Worm (Caenorhabditis elegans) whole organism, late embryonic: ENCODE data around the gene skr-13.
"Not testable (repeated sequence)": the region's sequence is repeated elsewhere in the genome, so short reads cannot be mapped to it uniquely, and the experiment has no call there.

ENCODE experiments used
- F13H6.1 ChIP-seq: sonication (generic microtip); optimal IDR thresholded peaks from 2 replicates; lab custom pipeline; 2016; ENCODE audit warnings: missing genetic modification characterization, missing compliant biosample characterization
- K02D7.2 ChIP-seq: sonication (generic microtip); optimal IDR thresholded peaks from 2 replicates; lab custom pipeline; 2017; ENCODE audit warnings: mild to moderate bottlenecking, missing genetic modification characterization, missing compliant biosample characterization
- K09A11.1 ChIP-seq: sonication (generic microtip); optimal IDR thresholded peaks from 2 replicates; lab custom pipeline; 2017; ENCODE audit warnings: antibody characterized with exemption, mild to moderate bottlenecking, missing genetic modification characterization, missing compliant biosample characterization; ENCODE audit not compliant: insufficient read depth
- T23F11.4 ChIP-seq: fragments of 200-800 bp; sonication (Bioruptor generic); optimal IDR thresholded peaks from 2 replicates; lab custom pipeline; 2018; ENCODE audit warnings: mild to moderate bottlenecking, missing genetic modification characterization, missing compliant biosample characterization
- ahr-1 ChIP-seq: sonication (generic microtip); optimal IDR thresholded peaks from 2 replicates; lab custom pipeline; 2016; ENCODE audit warnings: missing genetic modification characterization, missing compliant biosample characterization
- ama-1 ChIP-seq: fragments of 150-350 bp; optimal IDR thresholded peaks from 2 replicates; lab custom pipeline; 2014
- ceh-19 ChIP-seq: fragments of 200-800 bp; sonication (Bioruptor generic); optimal IDR thresholded peaks from 2 replicates; lab custom pipeline; 2018; ENCODE audit warnings: mild to moderate bottlenecking, missing genetic modification characterization, missing compliant biosample characterization
- ceh-2 ChIP-seq: sonication (generic microtip); optimal IDR thresholded peaks from 2 replicates; lab custom pipeline; 2016; ENCODE audit warnings: missing genotype, missing genetic modification characterization, missing compliant biosample characterization
- ceh-24 ChIP-seq: sonication (generic microtip); optimal IDR thresholded peaks from 2 replicates; lab custom pipeline; 2016; ENCODE audit warnings: mild to moderate bottlenecking, missing genetic modification characterization, missing compliant biosample characterization
- ceh-31 ChIP-seq: sonication (generic microtip); optimal IDR thresholded peaks from 2 replicates; lab custom pipeline; 2016; ENCODE audit warnings: missing genetic modification characterization, missing compliant biosample characterization
- ceh-45 ChIP-seq: fragments of 200-800 bp; sonication (Bioruptor generic); IDR thresholded peaks from 2 replicates; pipeline ENCODE4 v1.3.6; 2022; ENCODE audit warnings: missing genetic modification reagents, missing genetic modification characterization, missing compliant biosample characterization
- ceh-48 ChIP-seq: sonication (generic microtip); optimal IDR thresholded peaks from 2 replicates; lab custom pipeline; 2016; ENCODE audit warnings: missing genetic modification characterization, inconsistent platforms, missing compliant biosample characterization
- ceh-9 ChIP-seq: sonication (generic microtip); optimal IDR thresholded peaks from 2 replicates; lab custom pipeline; 2016; ENCODE audit warnings: mild to moderate bottlenecking, missing genetic modification characterization, inconsistent platforms, missing compliant biosample characterization
- che-1 ChIP-seq: sonication (generic microtip); optimal IDR thresholded peaks from 2 replicates; lab custom pipeline; 2016; ENCODE audit warnings: mild to moderate bottlenecking, missing genetic modification characterization, missing compliant biosample characterization
- dmd-4 ChIP-seq: sonication (generic microtip); optimal IDR thresholded peaks from 2 replicates; lab custom pipeline; 2016; ENCODE audit warnings: borderline replicate concordance, missing genetic modification characterization, missing compliant biosample characterization
- elt-2 ChIP-seq: sonication (generic microtip); optimal IDR thresholded peaks from 2 replicates; lab custom pipeline; 2016; ENCODE audit warnings: missing genetic modification reagents, missing genetic modification characterization, missing compliant biosample characterization
- elt-4 ChIP-seq: sonication (generic microtip); optimal IDR thresholded peaks from 2 replicates; lab custom pipeline; 2016; ENCODE audit warnings: missing genetic modification characterization, missing compliant biosample characterization
- ets-4 ChIP-seq: sonication (generic microtip); optimal IDR thresholded peaks from 2 replicates; lab custom pipeline; 2016; ENCODE audit warnings: missing genetic modification characterization, missing compliant biosample characterization
- eyg-1 ChIP-seq: sonication (generic microtip); optimal IDR thresholded peaks from 2 replicates; lab custom pipeline; 2016; ENCODE audit warnings: missing genotype, missing genetic modification characterization, missing compliant biosample characterization
- fax-1 ChIP-seq: sonication (generic microtip); optimal IDR thresholded peaks from 2 replicates; lab custom pipeline; 2016; ENCODE audit warnings: missing genotype, missing genetic modification characterization, missing compliant biosample characterization
- hlh-15 ChIP-seq: sonication (generic microtip); optimal IDR thresholded peaks from 2 replicates; lab custom pipeline; 2016; ENCODE audit warnings: missing genetic modification characterization, missing compliant biosample characterization
- hlh-8 ChIP-seq: sonication (generic microtip); optimal IDR thresholded peaks from 2 replicates; lab custom pipeline; 2016; ENCODE audit warnings: missing genotype, missing genetic modification characterization, missing compliant biosample characterization
- lim-6 ChIP-seq: sonication (generic microtip); optimal IDR thresholded peaks from 2 replicates; lab custom pipeline; 2016; ENCODE audit warnings: missing genetic modification characterization, missing compliant biosample characterization
- lin-11 ChIP-seq: fragments of 200-800 bp; sonication (Bioruptor generic); optimal IDR thresholded peaks from 2 replicates; lab custom pipeline; 2018; ENCODE audit warnings: mild to moderate bottlenecking, missing genetic modification characterization, missing compliant biosample characterization
- nhr-232 ChIP-seq: sonication (generic microtip); optimal IDR thresholded peaks from 2 replicates; lab custom pipeline; 2016; ENCODE audit warnings: missing genetic modification characterization, missing compliant biosample characterization
- npax-4 ChIP-seq: sonication (generic microtip); optimal IDR thresholded peaks from 2 replicates; lab custom pipeline; 2016; ENCODE audit warnings: missing genetic modification characterization, missing compliant biosample characterization
- pag-3 ChIP-seq: sonication (generic microtip); optimal IDR thresholded peaks from 2 replicates; lab custom pipeline; 2016; ENCODE audit warnings: missing compliant biosample characterization, missing genetic modification characterization, borderline replicate concordance
- pat-9 ChIP-seq: fragments of 200-800 bp; sonication (Bioruptor generic); optimal IDR thresholded peaks from 2 replicates; lab custom pipeline; 2018; ENCODE audit warnings: mild to moderate bottlenecking, missing genetic modification characterization, moderate library complexity, missing compliant biosample characterization
- pha-4 ChIP-seq: fragments of 150-350 bp; optimal IDR thresholded peaks from 2 replicates; lab custom pipeline; 2018; ENCODE audit warnings: missing biosample characterization, missing genetic modification reagents, missing genetic modification characterization
- pqm-1 ChIP-seq: sonication (generic microtip); optimal IDR thresholded peaks from 2 replicates; lab custom pipeline; 2016; ENCODE audit warnings: missing genetic modification characterization, missing compliant biosample characterization
- pros-1 ChIP-seq: fragments of 150-350 bp; optimal IDR thresholded peaks from 2 replicates; lab custom pipeline; 2014; ENCODE audit warnings: missing biosample characterization, missing genetic modification reagents, missing genetic modification characterization
- ref-2 ChIP-seq: sonication (generic microtip); optimal IDR thresholded peaks from 2 replicates; lab custom pipeline; 2016; ENCODE audit warnings: missing genetic modification characterization, missing compliant biosample characterization
- rnt-1 ChIP-seq: sonication (generic microtip); optimal IDR thresholded peaks from 2 replicates; lab custom pipeline; 2016; ENCODE audit warnings: missing genetic modification characterization, missing compliant biosample characterization
- sdc-2 ChIP-seq: sonication (generic microtip); optimal IDR thresholded peaks from 2 replicates; lab custom pipeline; 2016; ENCODE audit warnings: missing genotype, missing genetic modification characterization, missing compliant biosample characterization
- tbx-2 ChIP-seq: sonication (generic microtip); optimal IDR thresholded peaks from 2 replicates; lab custom pipeline; 2016; ENCODE audit warnings: missing genetic modification characterization, missing compliant biosample characterization
- ttx-3 ChIP-seq: sonication (generic microtip); optimal IDR thresholded peaks from 2 replicates; lab custom pipeline; 2016; ENCODE audit warnings: missing genetic modification reagents, missing genetic modification characterization, missing compliant biosample characterization
- unc-3 ChIP-seq, 2 experiments: fragments of 200-800 bp in 1 of 2; sonication (Bioruptor generic) in 1 of 2; sonication (generic microtip) in 1 of 2; conservative IDR thresholded peaks in 1 of 2; optimal IDR thresholded peaks in 1 of 2; 2 replicates each; pipeline versions ENCODE4 v1.3.6 to Lab custom; 2016 to 2022; ENCODE audit warnings: missing compliant biosample characterization in 2 of 2, missing genetic modification characterization in 2 of 2, missing genetic modification reagents in 1 of 2
- unc-55 ChIP-seq: sonication (generic microtip); optimal IDR thresholded peaks from 2 replicates; lab custom pipeline; 2017; ENCODE audit warnings: missing biosample characterization, missing genetic modification reagents, missing genetic modification characterization
- unc-86 ChIP-seq: sonication (generic microtip); optimal IDR thresholded peaks from 2 replicates; lab custom pipeline; 2016; ENCODE audit warnings: missing genetic modification characterization, missing compliant biosample characterization
- zip-5 ChIP-seq: sonication (generic microtip); optimal IDR thresholded peaks from 2 replicates; lab custom pipeline; 2016; ENCODE audit warnings: missing genetic modification characterization, missing compliant biosample characterization

The skr-13 gene

DNA sequence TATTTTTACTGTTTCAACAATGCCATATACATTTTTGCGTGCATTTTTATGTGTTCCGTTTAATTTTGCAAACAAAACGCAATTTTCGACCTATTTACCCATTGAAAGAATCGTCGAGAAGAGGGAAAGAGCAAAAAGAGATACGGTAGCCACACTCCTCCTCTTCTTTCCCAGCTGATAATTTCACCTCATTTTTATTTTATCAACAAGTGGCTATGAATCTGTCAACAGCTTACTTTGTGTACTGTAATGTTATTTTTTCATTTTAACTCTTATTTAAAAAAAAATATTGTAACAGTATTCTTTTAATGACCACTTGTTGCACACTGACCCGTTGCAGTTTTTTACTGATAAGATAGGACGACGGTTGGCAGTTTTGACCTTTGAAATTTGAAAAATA is 12.6 kb upstream of the skr-13 start:
- TF ChIP-seq elt-2 (tag; lab: Kevin White, UChicago) (peak; percentile 20), npax-4 (no peak)

DNA sequence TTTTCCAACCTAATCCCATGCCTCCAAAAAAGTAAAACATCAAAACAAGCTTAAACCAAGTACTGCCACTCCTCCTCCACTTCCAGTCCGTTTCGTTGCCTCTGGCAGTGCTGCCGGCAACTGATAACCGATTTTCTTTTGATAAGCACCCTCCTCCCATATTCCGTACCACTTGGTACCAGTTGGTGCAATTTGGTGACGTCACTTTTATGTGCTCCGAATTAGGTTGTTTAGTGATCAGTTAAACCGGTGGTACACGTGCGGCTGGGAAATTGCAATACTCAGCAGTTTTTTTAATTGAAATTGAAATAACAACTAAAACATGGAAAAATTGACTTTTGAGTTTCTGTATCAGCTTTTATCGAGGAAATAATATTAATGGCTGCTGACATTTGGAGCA is 11.7 kb upstream of the skr-13 start:
- TF ChIP-seq elt-2 (tag; lab: Kevin White, UChicago), result peak; percentile 93
- no peak for TF ChIP-seq ceh-48

DNA sequence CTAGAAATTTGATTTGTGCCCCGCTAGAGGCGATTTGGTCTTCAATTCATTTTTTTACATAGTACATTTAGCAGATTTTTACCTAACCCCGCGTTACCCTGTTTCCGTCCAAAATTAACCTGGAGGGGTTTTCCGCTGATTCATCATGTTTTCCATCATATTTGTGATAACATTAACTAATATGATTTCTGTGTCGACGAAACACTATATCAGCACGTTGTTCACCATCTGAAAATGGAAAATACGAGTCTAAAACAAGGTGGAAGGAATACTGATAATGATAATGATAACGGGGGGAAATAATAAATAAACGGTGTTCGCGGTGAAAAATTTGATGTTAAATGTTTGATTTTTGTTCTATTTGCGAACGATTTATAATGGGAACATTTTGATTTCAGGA is 9.3 kb upstream of the skr-13 start:
- TF ChIP-seq elt-2 (tag; lab: Kevin White, UChicago) (peak; percentile 83), zip-5 (tag; lab: Kevin White, UChicago) (no peak)

DNA sequence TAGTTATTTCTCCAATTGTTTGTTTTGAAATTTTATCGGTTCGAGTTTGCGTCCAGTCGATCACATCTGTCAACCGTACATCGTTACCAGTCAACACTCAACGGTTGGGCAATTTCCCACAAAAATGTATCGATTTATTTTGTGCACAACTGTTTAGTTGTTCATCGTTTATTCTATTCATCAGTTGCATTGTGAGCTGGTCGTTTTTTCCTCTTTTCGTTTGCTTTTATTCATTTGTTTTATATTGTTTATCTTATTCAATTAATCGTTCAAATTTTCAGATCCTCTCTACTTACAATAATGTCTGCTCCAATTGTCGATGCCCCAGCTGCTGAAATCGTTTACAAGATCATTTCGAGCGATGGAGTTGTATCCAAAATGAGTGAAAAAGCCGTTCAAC is 4.6 kb upstream of the skr-13 start, which contains the start of gene skr-12:
skr-12 (plus strand) TSS at position 301 of the 400 bp plus-strand sequence.
- TF ChIP-seq K09A11.1 (tag; lab: Kevin White, UChicago) (no peak), tbx-2 (no peak), fax-1 (no peak), pat-9 (tag; lab: Kevin White, UChicago) (no peak), ceh-31 (tag; lab: Kevin White, UChicago) (no peak), dmd-4 (tag; lab: Kevin White, UChicago) (no peak), sdc-2 (tag; lab: Kevin White, UChicago) (no peak), unc-86 (tag; lab: Kevin White, UChicago) (no peak), pag-3 (tag; lab: Kevin White, UChicago) (no peak), ama-1 (lab: Kevin White, UChicago) (no peak), ref-2 (tag; lab: Kevin White, UChicago) (no peak), T23F11.4 (GFP tag; lab: Kevin White, UChicago) (no peak), ceh-19 (GFP tag; lab: Kevin White, UChicago) (no peak)

DNA sequence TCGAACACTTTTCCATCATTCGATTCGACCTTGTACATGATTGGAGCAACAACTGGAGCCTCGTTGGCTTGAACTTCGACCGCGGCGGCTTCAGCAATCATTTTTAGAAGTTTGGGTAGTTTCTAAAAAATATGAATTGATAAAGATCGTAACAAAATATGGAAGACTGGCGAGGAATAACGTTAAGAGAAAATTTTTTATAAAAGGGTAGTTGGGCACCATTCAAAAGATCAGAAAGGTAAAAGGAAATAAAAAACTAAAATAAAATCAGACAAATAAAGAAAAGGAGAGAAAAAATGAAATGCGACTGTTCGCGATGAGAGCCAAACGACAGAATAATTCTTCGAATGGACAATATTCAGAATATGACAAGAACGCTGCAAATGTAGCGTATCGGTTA is 3.3 kb upstream of the skr-13 start, which contains the start of gene skr-8:
skr-8 (minus strand) TSS at position 101 of the 400 bp plus-strand sequence.
- TF ChIP-seq rnt-1, che-1, pqm-1 (tag; lab: Kevin White, UChicago): not testable (repeated sequence)

DNA sequence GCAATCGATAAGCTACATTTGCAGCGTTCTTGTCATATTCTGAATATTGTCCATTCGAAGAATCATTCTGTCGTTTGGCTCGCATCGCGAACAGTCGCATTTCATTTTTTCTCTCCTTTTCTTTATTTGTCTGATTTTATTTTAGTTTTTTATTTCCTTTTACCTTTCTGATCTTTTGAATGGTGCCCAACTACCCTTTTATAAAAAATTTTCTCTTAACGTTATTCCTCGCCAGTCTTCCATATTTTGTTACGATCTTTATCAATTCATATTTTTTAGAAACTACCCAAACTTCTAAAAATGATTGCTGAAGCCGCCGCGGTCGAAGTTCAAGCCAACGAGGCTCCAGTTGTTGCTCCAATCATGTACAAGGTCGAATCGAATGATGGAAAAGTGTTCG is 858 bp upstream of the skr-13 start, which contains the start of gene skr-9:
skr-9 (plus strand) TSS at position 301 of the 400 bp plus-strand sequence.
- not testable (repeated sequence) for TF ChIP-seq ceh-24 (tag; lab: Kevin White, UChicago); pha-4; npax-4

DNA sequence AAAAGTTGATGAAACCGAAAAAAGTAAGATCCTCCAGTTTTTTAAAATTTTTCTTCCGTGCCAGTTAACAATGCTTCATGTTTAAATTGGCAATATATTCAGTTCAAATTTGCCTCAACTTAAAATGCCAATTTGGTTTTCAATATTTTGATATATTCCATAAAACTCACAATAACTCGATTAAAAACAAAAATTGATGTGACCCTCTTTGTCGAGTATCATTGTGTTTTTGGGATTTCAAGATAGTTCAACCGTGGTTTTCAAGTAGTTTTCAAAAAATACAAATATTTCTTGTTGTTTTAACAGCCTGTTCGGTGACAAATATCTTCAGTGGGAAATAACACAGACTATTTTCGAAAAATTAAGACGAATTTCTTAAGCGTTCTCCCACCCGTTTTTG is 9.4 kb downstream of the skr-13 start:
- TF ChIP-seq hlh-8 (tag; lab: Kevin White, UChicago), result no peak
- no peak for TF ChIP-seq hlh-15 (tag; lab: Kevin White, UChicago)
- TF ChIP-seq eyg-1 (tag; lab: Kevin White, UChicago), result no peak
- TF ChIP-seq elt-4 (tag; lab: Kevin White, UChicago), result no peak
- no peak for TF ChIP-seq unc-55 (GFP tag; lab: Kevin White, UChicago)

DNA sequence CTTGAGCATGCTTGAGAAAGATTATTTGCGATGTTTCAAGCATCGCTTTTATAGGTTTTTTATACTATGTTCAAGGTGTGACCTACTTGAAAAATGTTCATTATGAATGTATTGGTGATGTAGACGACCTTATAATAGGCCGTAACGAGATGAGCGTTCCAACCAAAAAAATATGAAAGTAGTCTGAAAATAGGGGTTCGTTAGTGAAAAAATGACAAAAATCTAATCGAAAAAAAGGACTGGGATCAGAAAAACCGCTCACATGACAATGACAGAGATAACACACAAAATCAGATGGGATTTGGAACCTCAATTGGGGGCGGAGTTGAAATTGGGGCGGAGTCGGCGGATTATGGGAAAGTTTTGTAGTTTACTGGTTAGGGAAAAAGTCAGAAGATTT is 11.5 kb downstream of the skr-13 start, which contains the start of gene Y116A8C.40:
Y116A8C.40 (minus strand) TSS at position 101 of the 400 bp plus-strand sequence.
- TF ChIP-seq pros-1 (tag; lab: Kevin White, UChicago) (no peak), ceh-9 (tag; lab: Kevin White, UChicago) (no peak), pha-4 (no peak), lin-11 (tag; lab: Kevin White, UChicago) (no peak), unc-3 (GFP tag; conservative IDR thresholded peaks at IDR 0.05; lab: Robert Waterston, UW) (no peak), unc-3 (tag; optimal IDR thresholded peaks at IDR 0.05; lab: Kevin White, UChicago) (no peak), ama-1 (lab: Kevin White, UChicago) (no peak), F13H6.1 (tag; lab: Kevin White, UChicago) (no peak), ttx-3 (tag; lab: Kevin White, UChicago) (no peak), ahr-1 (tag; lab: Kevin White, UChicago) (no peak), K02D7.2 (tag; lab: Kevin White, UChicago) (no peak), ets-4 (tag; lab: Kevin White, UChicago) (no peak), lim-6 (tag; lab: Kevin White, UChicago) (no peak), nhr-232 (tag; lab: Kevin White, UChicago) (no peak), fax-1 (no peak), ceh-2 (tag; lab: Kevin White, UChicago) (no peak), ceh-45 (GFP tag; lab: Robert Waterston, UW) (no peak)
